Fruit fly (Drosophila melanogaster) whole organism, embryonic: ENCODE measurements around the gene mirr.

Experiments used
- B-H2 ChIP-seq: fragments of 200-800 bp; sonication (Bioruptor generic); optimal IDR thresholded peaks from 2 replicates; lab custom pipeline; 2018; ENCODE audit warnings: missing biosample characterization, mild to moderate bottlenecking, missing genetic modification characterization
- BEAF-32 ChIP-seq: fragments of 200-800 bp; sonication (Bioruptor generic); optimal IDR thresholded peaks from 3 replicates; lab custom pipeline; 2017; ENCODE audit warnings: missing biosample characterization, missing genetic modification characterization, mild to moderate bottlenecking, moderate library complexity, missing genetic modification reagents
- CG10267 ChIP-seq: fragments of 200-800 bp; sonication (Bioruptor generic); optimal IDR thresholded peaks from 2 replicates; lab custom pipeline; 2018; ENCODE audit warnings: missing biosample characterization, mild to moderate bottlenecking, missing genetic modification characterization, moderate library complexity
- CG10274 ChIP-seq: fragments of 200-800 bp; sonication (Bioruptor generic); optimal IDR thresholded peaks from 3 replicates; lab custom pipeline; 2017; ENCODE audit warnings: missing biosample characterization, mild to moderate bottlenecking, missing genetic modification characterization
- CG11398 ChIP-seq: fragments of 200-800 bp; sonication (Bioruptor generic); optimal IDR thresholded peaks from 2 replicates; lab custom pipeline; 2016; ENCODE audit warnings: missing biosample characterization, missing genetic modification characterization
- CG11723 ChIP-seq: fragments of 200-800 bp; sonication (Bioruptor generic); optimal IDR thresholded peaks from 2 replicates; lab custom pipeline; 2017; ENCODE audit warnings: missing biosample characterization, mild to moderate bottlenecking, missing genetic modification characterization
- CG12071 ChIP-seq: fragments of 200-800 bp; sonication (Bioruptor generic); optimal IDR thresholded peaks from 3 replicates; lab custom pipeline; 2018; ENCODE audit warnings: missing biosample characterization, mild to moderate bottlenecking, missing genetic modification characterization
- CG1233 ChIP-seq: fragments of 200-800 bp; sonication (Bioruptor generic); optimal IDR thresholded peaks from 4 replicates; lab custom pipeline; 2018; ENCODE audit warnings: missing biosample characterization, mild to moderate bottlenecking, missing genetic modification characterization
- CG12942 ChIP-seq: fragments of 200-800 bp; sonication (Bioruptor generic); optimal IDR thresholded peaks from 3 replicates; lab custom pipeline; 2016; ENCODE audit warnings: missing biosample characterization, missing genetic modification characterization
- CG1529 ChIP-seq: fragments of 200-800 bp; sonication (Bioruptor generic); optimal IDR thresholded peaks from 3 replicates; lab custom pipeline; 2018; ENCODE audit warnings: missing biosample characterization, missing genetic modification characterization
- CG15514 ChIP-seq: fragments of 200-800 bp; sonication (Bioruptor generic); optimal IDR thresholded peaks from 3 replicates; lab custom pipeline; 2017; ENCODE audit warnings: missing biosample characterization, missing genetic modification characterization, mild to moderate bottlenecking, moderate library complexity, missing genetic modification reagents
- CG17359 ChIP-seq: fragments of 200-800 bp; sonication (Bioruptor generic); optimal IDR thresholded peaks from 3 replicates; lab custom pipeline; 2018; ENCODE audit warnings: missing biosample characterization, mild to moderate bottlenecking, missing genetic modification characterization, moderate library complexity
- CG17802 ChIP-seq: fragments of 200-800 bp; sonication (Bioruptor generic); optimal IDR thresholded peaks from 2 replicates; lab custom pipeline; 2018; ENCODE audit warnings: missing biosample characterization, mild to moderate bottlenecking, missing genetic modification characterization, moderate library complexity
- CG30403 ChIP-seq: fragments of 200-800 bp; sonication (Bioruptor generic); optimal IDR thresholded peaks from 3 replicates; lab custom pipeline; 2016; ENCODE audit warnings: missing biosample characterization, missing genetic modification characterization
- CG33557 ChIP-seq: fragments of 200-800 bp; sonication (Bioruptor generic); optimal IDR thresholded peaks from 2 replicates; lab custom pipeline; 2019; ENCODE audit warnings: missing biosample characterization, mild to moderate bottlenecking, missing genetic modification characterization, moderate library complexity
- CG6689 ChIP-seq: fragments of 200-800 bp; sonication (Bioruptor generic); IDR thresholded peaks from 2 replicates; pipeline ENCODE4 v1.3.6; 2022; ENCODE audit warnings: missing biosample characterization, missing genetic modification characterization
- CG7928 ChIP-seq: fragments of 200-800 bp; sonication (Bioruptor generic); optimal IDR thresholded peaks from 2 replicates; lab custom pipeline; 2017; ENCODE audit warnings: missing biosample characterization, mild to moderate bottlenecking, missing genetic modification characterization
- Dip2 ChIP-seq: fragments of 200-800 bp; sonication (Bioruptor generic); IDR thresholded peaks from 2 replicates; pipeline ENCODE4 v1.3.6; 2022; ENCODE audit warnings: missing biosample characterization, missing genetic modification characterization
- Dp ChIP-seq: fragments of 200-800 bp; sonication (Bioruptor generic); optimal IDR thresholded peaks from 2 replicates; lab custom pipeline; 2018; ENCODE audit warnings: missing biosample characterization, mild to moderate bottlenecking, missing genetic modification characterization, moderate library complexity
- ERR ChIP-seq: fragments of 200-800 bp; sonication (Bioruptor generic); optimal IDR thresholded peaks from 2 replicates; lab custom pipeline; 2016; ENCODE audit warnings: missing biosample characterization, missing genetic modification characterization
- Ets65A ChIP-seq: fragments of 200-800 bp; sonication (Bioruptor generic); peaks from one replicate; lab custom pipeline; 2016; ENCODE audit warnings: missing biosample characterization, missing genetic modification characterization
- GATAe ChIP-seq: fragments of 200-800 bp; sonication (Bioruptor generic); conservative IDR thresholded peaks from 2 replicates; pipeline ENCODE4 v1.3.6; 2022; ENCODE audit warnings: missing biosample characterization, missing genetic modification characterization
- Hey ChIP-seq: fragments of 200-800 bp; sonication (Bioruptor generic); optimal IDR thresholded peaks from 3 replicates; lab custom pipeline; 2018; ENCODE audit warnings: missing biosample characterization, mild to moderate bottlenecking, missing genetic modification characterization
- Hmr ChIP-seq: fragments of 200-800 bp; sonication (Bioruptor generic); optimal IDR thresholded peaks from 3 replicates; lab custom pipeline; 2017; ENCODE audit warnings: mild to moderate bottlenecking, missing biosample characterization, missing genetic modification reagents, missing genetic modification characterization
- Hsf ChIP-seq: fragments of 200-800 bp; sonication (Bioruptor generic); optimal IDR thresholded peaks from 3 replicates; lab custom pipeline; 2016; ENCODE audit warnings: missing biosample characterization, missing genetic modification characterization
- MBD-R2 ChIP-seq: fragments of 200-800 bp; sonication (Bioruptor generic); IDR thresholded peaks from 2 replicates; pipeline ENCODE4 v1.3.6; 2022; ENCODE audit warnings: missing biosample characterization, missing genetic modification characterization
- Nf-YB ChIP-seq: fragments of 200-800 bp; sonication (Bioruptor generic); optimal IDR thresholded peaks from 3 replicates; lab custom pipeline; 2019; ENCODE audit warnings: missing biosample characterization, mild to moderate bottlenecking, missing genetic modification characterization, moderate library complexity
- Rx ChIP-seq: fragments of 200-800 bp; sonication (Bioruptor generic); IDR thresholded peaks from 2 replicates; pipeline ENCODE4 v1.3.6; 2022; ENCODE audit warnings: missing biosample characterization, missing genetic modification characterization
- Sox102F ChIP-seq: fragments of 200-800 bp; sonication (Bioruptor generic); optimal IDR thresholded peaks from 2 replicates; lab custom pipeline; 2018; ENCODE audit warnings: missing biosample characterization, mild to moderate bottlenecking, missing genetic modification characterization, moderate library complexity
- Spps ChIP-seq: fragments of 200-800 bp; sonication (Bioruptor generic); optimal IDR thresholded peaks from 2 replicates; lab custom pipeline; 2018; ENCODE audit warnings: missing biosample characterization, mild to moderate bottlenecking, missing genetic modification characterization
- TFAM ChIP-seq: fragments of 200-800 bp; sonication (Bioruptor generic); optimal IDR thresholded peaks from 2 replicates; lab custom pipeline; 2017; ENCODE audit warnings: missing biosample characterization, missing genetic modification characterization, inconsistent platforms
- bbx ChIP-seq: fragments of 200-800 bp; sonication (Bioruptor generic); IDR thresholded peaks from 2 replicates; pipeline ENCODE4 v1.3.6; 2022; ENCODE audit warnings: missing biosample characterization, missing genetic modification characterization; ENCODE audit not compliant: partially characterized antibody
- chinmo ChIP-seq: fragments of 200-800 bp; sonication (Bioruptor generic); IDR thresholded peaks from 4 replicates; pipeline ENCODE4 v1.3.6; 2022; ENCODE audit warnings: missing biosample characterization, missing genetic modification characterization; ENCODE audit not compliant: partially characterized antibody
- crp ChIP-seq, 2 experiments: fragments of 200-800 bp; sonication (Bioruptor generic); optimal IDR thresholded peaks; 2 replicates in 1 of 2; 3 replicates in 1 of 2; lab custom pipeline; 2017; ENCODE audit warnings: missing biosample characterization in 2 of 2, missing genetic modification characterization in 2 of 2, mild to moderate bottlenecking in 1 of 2, moderate library complexity in 1 of 2
- dm ChIP-seq: fragments of 200-800 bp; sonication (Bioruptor generic); optimal IDR thresholded peaks from 3 replicates; lab custom pipeline; 2016; ENCODE audit warnings: missing biosample characterization, missing genetic modification characterization
- exex ChIP-seq: fragments of 200-800 bp; sonication (Bioruptor generic); optimal IDR thresholded peaks from 4 replicates; lab custom pipeline; 2018; ENCODE audit warnings: missing biosample characterization, mild to moderate bottlenecking, missing genetic modification characterization, moderate library complexity
- eyg ChIP-seq: fragments of 200-800 bp; sonication (Bioruptor generic); optimal IDR thresholded peaks from 3 replicates; lab custom pipeline; 2016; ENCODE audit warnings: missing biosample characterization, missing genetic modification characterization
- fu2 ChIP-seq: fragments of 200-800 bp; sonication (Bioruptor generic); optimal IDR thresholded peaks from 2 replicates; lab custom pipeline; 2016; ENCODE audit warnings: missing biosample characterization, missing genetic modification characterization
- gcm ChIP-seq: fragments of 200-800 bp; sonication (Bioruptor generic); optimal IDR thresholded peaks from 2 replicates; lab custom pipeline; 2019; ENCODE audit warnings: missing biosample characterization, mild to moderate bottlenecking, missing genetic modification characterization, moderate library complexity
- gfzf ChIP-seq: fragments of 200-800 bp; sonication (Bioruptor generic); optimal IDR thresholded peaks from 2 replicates; lab custom pipeline; 2016; ENCODE audit warnings: missing biosample characterization, mild to moderate bottlenecking, missing genetic modification characterization, moderate library complexity
- lilli ChIP-seq: fragments of 200-800 bp; sonication (Bioruptor generic); optimal IDR thresholded peaks from 3 replicates; lab custom pipeline; 2016; ENCODE audit warnings: missing biosample characterization, missing genetic modification characterization
- mld ChIP-seq: fragments of 200-800 bp; sonication (Bioruptor generic); IDR thresholded peaks from 3 replicates; pipeline ENCODE4 v1.3.6; 2022; ENCODE audit warnings: missing biosample characterization, missing genetic modification characterization; ENCODE audit not compliant: partially characterized antibody
- slbo ChIP-seq: fragments of 200-800 bp; sonication (Bioruptor generic); IDR thresholded peaks from 2 replicates; pipeline ENCODE4 v1.3.6; 2022; ENCODE audit warnings: missing biosample characterization, missing genetic modification characterization
- stwl ChIP-seq: fragments of 200-800 bp; sonication (Bioruptor generic); optimal IDR thresholded peaks from 3 replicates; lab custom pipeline; 2018; ENCODE audit warnings: missing biosample characterization, mild to moderate bottlenecking, missing genetic modification characterization, moderate library complexity
- tio ChIP-seq: fragments of 200-800 bp; sonication (Bioruptor generic); optimal IDR thresholded peaks from 2 replicates; lab custom pipeline; 2017; ENCODE audit warnings: missing biosample characterization, missing genetic modification characterization, inconsistent platforms
- toy ChIP-seq: fragments of 200-800 bp; sonication (Bioruptor generic); IDR thresholded peaks from 2 replicates; pipeline ENCODE4 v1.3.6; 2022; ENCODE audit warnings: missing biosample characterization, missing genetic modification characterization
- ttk ChIP-seq: fragments of 200-800 bp; sonication (Bioruptor generic); IDR thresholded peaks from 2 replicates; pipeline ENCODE4 v2.1.2; 2022; ENCODE audit warnings: missing biosample characterization, missing genetic modification characterization
- vnd ChIP-seq: fragments of 200-800 bp; sonication (Bioruptor generic); IDR thresholded peaks from 3 replicates; pipeline ENCODE4 v1.3.6; 2022; ENCODE audit warnings: missing biosample characterization, missing genetic modification characterization; ENCODE audit not compliant: partially characterized antibody
- vvl ChIP-seq: fragments of 200-800 bp; sonication (Bioruptor generic); IDR thresholded peaks from 2 replicates; pipeline ENCODE4 v1.3.6; 2022; ENCODE audit warnings: missing biosample characterization, missing genetic modification characterization
- zen ChIP-seq: fragments of 200-800 bp; sonication (Bioruptor generic); optimal IDR thresholded peaks from 3 replicates; lab custom pipeline; 2018; ENCODE audit warnings: missing biosample characterization, mild to moderate bottlenecking, missing genetic modification characterization, moderate library complexity

Gene mirr

dm6 chr3L:12741608-12742007 is 48.2 kb downstream of the mirr start, which contains the start of gene CG32112 (continued):
- TF ChIP-seq Rx (GFP tag; lab: Robert Waterston, UW) (no peak), tio (GFP tag; lab: Kevin White, UChicago) (no peak), CG12071 (GFP tag; lab: Kevin White, UChicago) (no peak), vnd (GFP tag; lab: Robert Waterston, UW) (peak; percentile 45; the same call in 1 of the 3 replicates), CG17802 (tag; lab: Kevin White, UChicago) (no peak), exex (tag; lab: Kevin White, UChicago) (peak; percentile 17), CG1233 (no peak), dm (GFP tag; lab: Kevin White, UChicago) (no peak), Nf-YB (GFP tag; lab: Kevin White, UChicago) (no peak), CG10274 (no peak), vvl (GFP tag; lab: Robert Waterston, UW) (no peak), bbx (GFP tag; lab: Robert Waterston, UW) (peak; percentile 58), CG7928 (GFP tag; lab: Kevin White, UChicago) (no peak), CG17359 (no peak), CG10267 (tag; lab: Kevin White, UChicago) (peak; percentile 40), Spps (tag; lab: Kevin White, UChicago) (no peak), CG11398 (GFP tag; lab: Kevin White, UChicago) (no peak), CG30403 (GFP tag; lab: Kevin White, UChicago) (peak; percentile 9), TFAM (GFP tag; lab: Kevin White, UChicago) (no peak), Hey (tag; lab: Kevin White, UChicago) (no peak), Dp (GFP tag; lab: Kevin White, UChicago) (peak; percentile 68), crp (GFP tag; optimal IDR thresholded peaks at IDR 0.05; lab: Kevin White, UChicago) (no peak), B-H2 (GFP tag; lab: Kevin White, UChicago) (no peak), Hmr (GFP tag; lab: Kevin White, UChicago) (no peak), CG15514 (no peak), lilli (GFP tag; lab: Kevin White, UChicago) (peak; percentile 52), ERR (GFP tag; lab: Kevin White, UChicago) (peak; percentile 7), GATAe (GFP tag; lab: Robert Waterston, UW) (no peak), fu2 (no peak), Dip2 (no peak), BEAF-32 (GFP tag; lab: Kevin White, UChicago) (peak; percentile 74), mld (GFP tag; lab: Robert Waterston, UW) (no peak), ttk (no peak), eyg (GFP tag; lab: Kevin White, UChicago) (no peak), gfzf (GFP tag; lab: Kevin White, UChicago) (peak; percentile 26), CG1529 (GFP tag; lab: Kevin White, UChicago) (no peak), Sox102F (GFP tag; lab: Kevin White, UChicago) (no peak)

- TF ChIP-seq zen: no peak
- no peak for TF ChIP-seq Hey (tag; lab: Kevin White, UChicago)
- TF ChIP-seq CG11723: no peak
- no peak for TF ChIP-seq CG12942
- no peak for TF ChIP-seq gcm (GFP tag; lab: Kevin White, UChicago)
- TF ChIP-seq toy (GFP tag; lab: Robert Waterston, UW): no peak
- TF ChIP-seq CG6689: no peak
- no peak for TF ChIP-seq Hsf (GFP tag; lab: Kevin White, UChicago)
- TF ChIP-seq chinmo (GFP tag; lab: Robert Waterston, UW): no peak
- no peak for TF ChIP-seq slbo (GFP tag; lab: Robert Waterston, UW)
- TF ChIP-seq MBD-R2 (GFP tag; lab: Robert Waterston, UW): peak; percentile 37; the same call in 1 of the 2 replicates
- TF ChIP-seq CG33557 (GFP tag; lab: Kevin White, UChicago): no peak
- no peak for TF ChIP-seq stwl (tag; lab: Kevin White, UChicago)
- no peak for TF ChIP-seq CG15514
- TF ChIP-seq Ets65A: no peak
These were observed 51.8 kb downstream of the mirr start, which contains the start of gene CG32109 for dm6 chr3L:12745121-12745770. CG32109 (plus strand) TSS chr3L:12745344.
